Worm (Caenorhabditis elegans) whole organism, L3 larva: ENCODE results near the gene skr-10.

Source experiments
- R02D3.7 ChIP-seq: fragments of 150-350 bp; optimal IDR thresholded peaks from 2 replicates; lab custom pipeline; 2014; ENCODE audit warnings: missing biosample characterization, missing genetic modification characterization
- aly-2 ChIP-seq: fragments of 150-350 bp; optimal IDR thresholded peaks from 2 replicates; lab custom pipeline; 2014; ENCODE audit warnings: missing biosample characterization, missing genetic modification characterization
- ama-1 ChIP-seq: fragments of 150-350 bp; optimal IDR thresholded peaks from 2 replicates; lab custom pipeline; 2018
- ceh-16 ChIP-seq: sonication (generic microtip); optimal IDR thresholded peaks from 2 replicates; lab custom pipeline; 2017; ENCODE audit warnings: missing biosample characterization, missing genetic modification characterization
- ceh-9 ChIP-seq: sonication (generic microtip); optimal IDR thresholded peaks from 2 replicates; lab custom pipeline; 2018; ENCODE audit warnings: missing biosample characterization, missing genetic modification characterization
- daf-12 ChIP-seq: fragments of 150-350 bp; optimal IDR thresholded peaks from 2 replicates; lab custom pipeline; 2014; ENCODE audit warnings: missing biosample characterization, missing genetic modification reagents, missing genetic modification characterization
- egl-27 ChIP-seq: sonication (generic microtip); optimal IDR thresholded peaks from 4 replicates; lab custom pipeline; 2017; ENCODE audit warnings: missing biosample characterization, missing genetic modification reagents, missing genetic modification characterization
- eor-1 ChIP-seq, 2 experiments: fragments of 150-350 bp; optimal IDR thresholded peaks; 2 replicates each; lab custom pipeline; 2014 to 2018; ENCODE audit warnings: missing biosample characterization in 2 of 2, missing genetic modification characterization in 2 of 2
- fkh-10 ChIP-seq: sonication (generic microtip); optimal IDR thresholded peaks from 2 replicates; lab custom pipeline; 2017; ENCODE audit warnings: missing biosample characterization, missing genetic modification reagents, missing genetic modification characterization
- jun-1 ChIP-seq: fragments of 150-350 bp; optimal IDR thresholded peaks from 2 replicates; lab custom pipeline; 2014; ENCODE audit warnings: missing biosample characterization, missing genetic modification reagents, missing genetic modification characterization
- lin-15B ChIP-seq: fragments of 150-350 bp; optimal IDR thresholded peaks from 2 replicates; lab custom pipeline; 2014; ENCODE audit warnings: missing biosample characterization, missing genetic modification characterization
- lin-39 ChIP-seq: fragments of 150-350 bp; optimal IDR thresholded peaks from 2 replicates; lab custom pipeline; 2018; ENCODE audit warnings: missing biosample characterization, missing genetic modification reagents, missing genetic modification characterization
- lsy-12 ChIP-seq: sonication (generic microtip); optimal IDR thresholded peaks from 2 replicates; lab custom pipeline; 2016; ENCODE audit warnings: mild to moderate bottlenecking, missing genetic modification characterization, missing compliant biosample characterization
- mml-1 ChIP-seq: fragments of 150-350 bp; sonication (generic microtip); optimal IDR thresholded peaks from 3 replicates; lab custom pipeline; 2014; ENCODE audit warnings: missing biosample characterization, missing genetic modification characterization
- nfya-1 ChIP-seq: sonication (generic microtip); optimal IDR thresholded peaks from 2 replicates; lab custom pipeline; 2017; ENCODE audit warnings: missing genetic modification characterization, mild to moderate bottlenecking, missing compliant biosample characterization, antibody characterized with exemption, moderate library complexity; ENCODE audit not compliant: insufficient read depth
- nhr-11 ChIP-seq: fragments of 150-350 bp; optimal IDR thresholded peaks from 2 replicates; lab custom pipeline; 2014; ENCODE audit warnings: missing biosample characterization, missing genetic modification characterization
- nhr-12 ChIP-seq: fragments of 150-350 bp; optimal IDR thresholded peaks from 2 replicates; lab custom pipeline; 2014; ENCODE audit warnings: missing biosample characterization, missing genetic modification characterization
- nhr-25 ChIP-seq: sonication (generic microtip); optimal IDR thresholded peaks from 2 replicates; lab custom pipeline; 2017; ENCODE audit warnings: missing biosample characterization, missing genetic modification characterization
- nhr-28 ChIP-seq: fragments of 150-350 bp; optimal IDR thresholded peaks from 2 replicates; lab custom pipeline; 2014; ENCODE audit warnings: missing biosample characterization, missing genetic modification characterization
- nhr-43 ChIP-seq: sonication (generic microtip); optimal IDR thresholded peaks from 2 replicates; lab custom pipeline; 2016; ENCODE audit warnings: mild to moderate bottlenecking, missing genetic modification characterization, missing compliant biosample characterization; ENCODE audit not compliant: poor library complexity, severe bottlenecking
- pha-4 ChIP-seq: fragments of 150-350 bp; optimal IDR thresholded peaks from 2 replicates; lab custom pipeline; 2014; ENCODE audit warnings: missing biosample characterization, missing genetic modification reagents, missing genetic modification characterization
- sea-2 ChIP-seq: fragments of 150-350 bp; sonication (generic microtip); optimal IDR thresholded peaks from 4 replicates; lab custom pipeline; 2014; ENCODE audit warnings: missing biosample characterization, missing genetic modification reagents, missing genetic modification characterization
- tbx-2 ChIP-seq: sonication (generic microtip); optimal IDR thresholded peaks from 2 replicates; lab custom pipeline; 2016; ENCODE audit warnings: mild to moderate bottlenecking, missing genetic modification characterization, missing compliant biosample characterization
- unc-62 ChIP-seq: fragments of 150-350 bp; sonication (generic microtip); optimal IDR thresholded peaks from 4 replicates; lab custom pipeline; 2014; ENCODE audit warnings: missing biosample characterization, missing genetic modification reagents, missing genetic modification characterization
- zag-1 ChIP-seq: fragments of 150-350 bp; optimal IDR thresholded peaks from 2 replicates; lab custom pipeline; 2014; ENCODE audit warnings: missing biosample characterization, missing genetic modification characterization

Gene skr-10

ce11 chrIV:15991416-15991815 lies 44.8 kb downstream of the skr-10 start:
- TF ChIP-seq lin-15B (tag; lab: Kevin White, UChicago) (no peak), lsy-12 (tag; lab: Kevin White, UChicago) (no peak), unc-62 (GFP tag; lab: Kevin White, UChicago) (no peak), nhr-43 (no peak), nhr-28 (no peak), ceh-9 (tag; lab: Kevin White, UChicago) (no peak), aly-2 (tag; lab: Kevin White, UChicago) (no peak), mml-1 (tag; lab: Kevin White, UChicago) (no peak), jun-1 (tag; lab: Kevin White, UChicago) (no peak), eor-1 (tag; optimal IDR thresholded peaks at IDR 0.05; lab: Kevin White, UChicago) (no peak), nhr-12 (tag; lab: Kevin White, UChicago) (no peak), nhr-25 (tag; lab: Kevin White, UChicago) (no peak), sea-2 (GFP tag; lab: Kevin White, UChicago) (no peak), tbx-2 (no peak), lin-39 (no peak)

DNA sequence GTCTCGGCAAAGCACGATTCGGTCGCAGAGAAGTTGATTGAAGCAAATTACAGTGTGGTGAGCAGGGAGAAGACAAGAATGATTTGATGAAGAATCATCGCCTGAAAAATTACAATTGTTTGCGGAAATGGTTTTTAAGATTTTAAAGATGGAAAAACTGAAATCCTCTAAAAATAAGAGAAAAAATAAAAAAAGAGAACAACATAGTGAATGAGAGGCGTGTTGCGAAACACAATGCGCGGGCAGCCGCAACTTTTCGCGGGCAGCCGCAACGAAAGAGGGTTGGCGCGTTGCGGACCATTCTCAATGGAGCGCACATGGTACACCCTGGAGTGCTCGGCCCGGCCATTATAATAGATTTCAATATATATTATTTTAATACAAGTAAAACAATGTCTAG lies 47.9 kb downstream of the skr-10 start, which contains the start of gene Y105C5B.20:
Gene Y105C5B.20 (minus strand): TSS at position 101 of the 400 bp plus-strand sequence.
- TF ChIP-seq nhr-12 (tag; lab: Kevin White, UChicago), result no peak
- no peak for TF ChIP-seq ceh-16
- no peak for TF ChIP-seq lsy-12 (tag; lab: Kevin White, UChicago)
- TF ChIP-seq pha-4 (tag; lab: Kevin White, UChicago), result no peak
- no peak for TF ChIP-seq fkh-10 (GFP tag; lab: Kevin White, UChicago)
- TF ChIP-seq daf-12 (tag; lab: Kevin White, UChicago), result no peak
- TF ChIP-seq nfya-1, result no peak
- no peak for TF ChIP-seq zag-1
- no peak for TF ChIP-seq R02D3.7 (tag; lab: Kevin White, UChicago)
- no peak for TF ChIP-seq egl-27 (tag; lab: Kevin White, UChicago)
- TF ChIP-seq ama-1 (lab: Kevin White, UChicago), result no peak
- no peak for TF ChIP-seq mml-1 (tag; lab: Kevin White, UChicago)
- no peak for TF ChIP-seq ceh-9 (tag; lab: Kevin White, UChicago)
- TF ChIP-seq aly-2 (tag; lab: Kevin White, UChicago), result no peak
- no peak for TF ChIP-seq nhr-11
